Worm (Caenorhabditis elegans): Measurements from ENCODE around the gene emb-9.

DNA sequence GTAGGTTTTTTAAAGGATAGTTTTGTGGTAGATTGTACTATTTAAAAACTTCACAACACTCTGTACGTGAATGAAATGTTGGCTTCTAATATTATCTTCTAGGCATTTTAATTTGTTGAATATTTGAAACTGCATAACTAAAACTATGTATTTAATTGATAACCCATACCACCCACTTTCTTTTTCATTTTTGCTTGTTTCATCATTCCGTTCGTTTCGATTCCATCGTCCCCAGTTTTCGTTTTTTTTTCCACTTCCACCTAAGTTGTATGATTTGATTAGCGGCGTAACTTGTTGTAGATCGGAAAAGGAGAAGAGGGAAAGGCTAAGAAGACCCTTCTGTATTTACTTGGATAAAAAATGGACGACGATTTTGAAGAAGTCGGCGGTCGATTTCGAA, 44.3 kb downstream of the emb-9 start, which contains the start of gene K01B6.3:
- TF ChIP-seq nhr-12 (tag; optimal IDR thresholded peaks at IDR 0.05), result no peak
- no peak for TF ChIP-seq unc-39 (tag; optimal IDR thresholded peaks at IDR 0.05)
